Worm (Caenorhabditis elegans) whole organism, L4 larva: ENCODE measurements around the gene F49C12.12.
A peak's percentile ranks its signal among the peaks of the same experiment; 100 is the strongest.

Experiments
- D1046.2 ChIP-seq: fragments of 200-800 bp; sonication (Bioruptor generic); IDR thresholded peaks from 2 replicates; pipeline ENCODE4 v1.3.6; 2022; ENCODE audit warnings: missing genetic modification characterization, missing compliant biosample characterization
- F37D6.2 ChIP-seq: sonication (generic microtip); optimal IDR thresholded peaks from 2 replicates; lab custom pipeline; 2016; ENCODE audit warnings: mild to moderate bottlenecking, missing genetic modification characterization, missing compliant biosample characterization
- T20F7.1 ChIP-seq: fragments of 200-800 bp; sonication (Bioruptor generic); optimal IDR thresholded peaks from 2 replicates; lab custom pipeline; 2018; ENCODE audit warnings: mild to moderate bottlenecking, missing genetic modification characterization, missing compliant biosample characterization
- aha-1 ChIP-seq: fragments of 150-350 bp; peaks from one replicate; lab custom pipeline; 2014; ENCODE audit warnings: missing biosample characterization, missing genetic modification characterization
- aly-2 ChIP-seq: sonication (generic microtip); optimal IDR thresholded peaks from 2 replicates; lab custom pipeline; 2018; ENCODE audit warnings: missing biosample characterization, missing genetic modification characterization
- ceh-20 ChIP-seq: fragments of 200-800 bp; sonication (Bioruptor generic); IDR thresholded peaks from 2 replicates; pipeline ENCODE4 v1.3.6; 2022; ENCODE audit warnings: missing genetic modification reagents, missing genetic modification characterization, missing compliant biosample characterization
- ceh-32 ChIP-seq: sonication (generic microtip); optimal IDR thresholded peaks from 2 replicates; lab custom pipeline; 2016; ENCODE audit warnings: mild to moderate bottlenecking, missing genetic modification characterization, missing compliant biosample characterization; ENCODE audit not compliant: poor library complexity
- ceh-44 ChIP-seq: fragments of 200-800 bp; sonication (Bioruptor generic); IDR thresholded peaks from 2 replicates; pipeline ENCODE4 v1.3.6; 2022; ENCODE audit warnings: missing genetic modification reagents, missing genetic modification characterization, missing compliant biosample characterization
- ceh-62 ChIP-seq: sonication (generic microtip); optimal IDR thresholded peaks from 2 replicates; lab custom pipeline; 2017; ENCODE audit warnings: missing biosample characterization, missing genetic modification characterization
- ceh-82 ChIP-seq: sonication (generic microtip); optimal IDR thresholded peaks from 2 replicates; lab custom pipeline; 2017; ENCODE audit warnings: missing biosample characterization, missing genetic modification characterization
- cey-2 ChIP-seq: sonication (generic microtip); optimal IDR thresholded peaks from 3 replicates; lab custom pipeline; 2017; ENCODE audit warnings: missing genetic modification characterization, mild to moderate bottlenecking, missing compliant biosample characterization, antibody characterized with exemption, borderline replicate concordance; ENCODE audit not compliant: insufficient read depth
- ctbp-1 ChIP-seq: fragments of 200-800 bp; sonication (Bioruptor generic); IDR thresholded peaks from 2 replicates; pipeline ENCODE4 v1.3.6; 2022; ENCODE audit warnings: missing genetic modification reagents, missing genetic modification characterization, missing compliant biosample characterization
- daf-12 ChIP-seq: fragments of 150-350 bp; optimal IDR thresholded peaks from 2 replicates; lab custom pipeline; 2014; ENCODE audit warnings: missing biosample characterization, missing genetic modification reagents, missing genetic modification characterization
- daf-16 ChIP-seq, 3 experiments: sonication (generic microtip); optimal IDR thresholded peaks; 2 replicates each; lab custom pipeline; 2016 to 2017; ENCODE audit warnings: missing genetic modification characterization in 3 of 3, missing genetic modification reagents in 3 of 3, mild to moderate bottlenecking in 2 of 3, missing compliant biosample characterization in 2 of 3, missing biosample characterization in 1 of 3, moderate library complexity in 1 of 3
- daf-19 ChIP-seq: fragments of 200-800 bp; sonication (Bioruptor generic); conservative IDR thresholded peaks from 2 replicates; pipeline ENCODE4 v1.3.6; 2022; ENCODE audit warnings: missing genetic modification characterization, missing compliant biosample characterization
- dmd-8 ChIP-seq: fragments of 200-800 bp; sonication (Bioruptor generic); IDR thresholded peaks from 2 replicates; pipeline ENCODE4 v1.3.6; 2022; ENCODE audit warnings: missing genetic modification characterization, missing compliant biosample characterization
- duxl-1 ChIP-seq: sonication (generic microtip); optimal IDR thresholded peaks from 2 replicates; lab custom pipeline; 2016; ENCODE audit warnings: mild to moderate bottlenecking, missing genetic modification characterization, moderate library complexity, missing compliant biosample characterization; ENCODE audit not compliant: poor library complexity
- fkh-10 ChIP-seq: fragments of 150-350 bp; optimal IDR thresholded peaks from 2 replicates; lab custom pipeline; 2014; ENCODE audit warnings: missing biosample characterization, missing genetic modification reagents, missing genetic modification characterization
- fos-1 ChIP-seq: fragments of 150-350 bp; optimal IDR thresholded peaks from 2 replicates; lab custom pipeline; 2014; ENCODE audit warnings: missing biosample characterization, missing genetic modification characterization
- hlh-11 ChIP-seq: fragments of 200-800 bp; sonication (Bioruptor generic); optimal IDR thresholded peaks from 2 replicates; lab custom pipeline; 2018; ENCODE audit warnings: mild to moderate bottlenecking, missing genetic modification characterization, missing compliant biosample characterization
- hlh-30 ChIP-seq: sonication (generic microtip); optimal IDR thresholded peaks from 2 replicates; lab custom pipeline; 2017; ENCODE audit warnings: antibody characterized with exemption, mild to moderate bottlenecking, missing genetic modification characterization, missing compliant biosample characterization; ENCODE audit not compliant: insufficient read depth
- lin-29 ChIP-seq: fragments of 200-800 bp; sonication (Bioruptor generic); IDR thresholded peaks from 2 replicates; pipeline ENCODE4 v1.3.6; 2022; ENCODE audit warnings: missing genetic modification reagents, missing genetic modification characterization, missing compliant biosample characterization
- lin-38 ChIP-seq: fragments of 200-800 bp; sonication (Bioruptor generic); IDR thresholded peaks from 2 replicates; pipeline ENCODE4 v1.3.6; 2022; ENCODE audit warnings: missing genetic modification reagents, missing genetic modification characterization, missing compliant biosample characterization
- lsy-2 ChIP-seq, 2 experiments: fragments of 150-350 bp in 1 of 2; sonication (generic microtip) in 1 of 2; optimal IDR thresholded peaks; 2 replicates each; lab custom pipeline; 2014 to 2017; ENCODE audit warnings: missing biosample characterization in 2 of 2, missing genetic modification characterization in 2 of 2
- mdt-29 ChIP-seq: fragments of 200-800 bp; sonication (Bioruptor generic); IDR thresholded peaks from 2 replicates; pipeline ENCODE4 v1.3.6; 2022; ENCODE audit warnings: missing genetic modification reagents, missing genetic modification characterization, missing compliant biosample characterization
- mes-2 ChIP-seq: sonication (generic microtip); optimal IDR thresholded peaks from 2 replicates; lab custom pipeline; 2016; ENCODE audit warnings: missing genotype, mild to moderate bottlenecking, missing genetic modification characterization, missing compliant biosample characterization; ENCODE audit not compliant: poor library complexity, severe bottlenecking
- nhr-11 ChIP-seq: fragments of 150-350 bp; optimal IDR thresholded peaks from 2 replicates; lab custom pipeline; 2014; ENCODE audit warnings: missing biosample characterization, missing genetic modification characterization
- nhr-111 ChIP-seq: fragments of 200-800 bp; sonication (Bioruptor generic); optimal IDR thresholded peaks from 2 replicates; lab custom pipeline; 2018; ENCODE audit warnings: mild to moderate bottlenecking, missing genetic modification characterization, missing compliant biosample characterization
- nhr-25 ChIP-seq: sonication (generic microtip); optimal IDR thresholded peaks from 2 replicates; lab custom pipeline; 2017; ENCODE audit warnings: missing genetic modification characterization, mild to moderate bottlenecking, missing compliant biosample characterization, antibody characterized with exemption, moderate library complexity, borderline replicate concordance; ENCODE audit not compliant: insufficient read depth
- nhr-76 ChIP-seq: fragments of 150-350 bp; optimal IDR thresholded peaks from 2 replicates; lab custom pipeline; 2014; ENCODE audit warnings: missing biosample characterization, missing genetic modification characterization
- pqm-1 ChIP-seq: sonication (generic microtip); optimal IDR thresholded peaks from 2 replicates; lab custom pipeline; 2017; ENCODE audit warnings: missing biosample characterization, missing genetic modification characterization
- rbr-2 ChIP-seq: sonication (generic microtip); optimal IDR thresholded peaks from 2 replicates; lab custom pipeline; 2016; ENCODE audit warnings: missing genotype, missing genetic modification characterization, missing compliant biosample characterization
- saeg-2 ChIP-seq: fragments of 200-800 bp; sonication (Bioruptor generic); IDR thresholded peaks from 2 replicates; pipeline ENCODE4 v1.3.6; 2022; ENCODE audit warnings: missing genetic modification reagents, missing genetic modification characterization, missing compliant biosample characterization
- skn-1 ChIP-seq: fragments of 150-350 bp; optimal IDR thresholded peaks from 2 replicates; lab custom pipeline; 2014; ENCODE audit warnings: missing biosample characterization, missing genetic modification characterization
- snpc-1.2 ChIP-seq: fragments of 200-800 bp; sonication (Bioruptor generic); IDR thresholded peaks from 2 replicates; pipeline ENCODE4 v1.3.6; 2022; ENCODE audit warnings: missing genetic modification reagents, missing genetic modification characterization, missing compliant biosample characterization
- snpc-4 ChIP-seq: fragments of 150-350 bp; optimal IDR thresholded peaks from 2 replicates; lab custom pipeline; 2014; ENCODE audit warnings: missing biosample characterization, missing genetic modification characterization
- unc-130 ChIP-seq: sonication (generic microtip); optimal IDR thresholded peaks from 2 replicates; lab custom pipeline; 2016; ENCODE audit warnings: missing genetic modification reagents, missing genetic modification characterization, missing compliant biosample characterization
- unc-62 ChIP-seq, 3 experiments: fragments of 150-350 bp in 1 of 3; sonication (generic microtip); optimal IDR thresholded peaks in 2 of 3; peaks in 1 of 3; 1 replicate in 1 of 3; 2 replicates in 2 of 3; lab custom pipeline; 2014 to 2017; ENCODE audit warnings: missing biosample characterization in 3 of 3, missing genetic modification characterization in 3 of 3, missing genetic modification reagents in 3 of 3, missing genotype in 1 of 3
- zfp-2 ChIP-seq: sonication (generic microtip); optimal IDR thresholded peaks from 2 replicates; lab custom pipeline; 2016; ENCODE audit warnings: mild to moderate bottlenecking, missing genetic modification characterization, missing compliant biosample characterization
- zfp-3 ChIP-seq: fragments of 200-800 bp; sonication (Bioruptor generic); conservative IDR thresholded peaks from 2 replicates; pipeline ENCODE4 v1.3.6; 2022; ENCODE audit warnings: missing genetic modification reagents, missing genetic modification characterization, missing compliant biosample characterization
- zip-11 ChIP-seq: fragments of 200-800 bp; sonication (Bioruptor generic); IDR thresholded peaks from 2 replicates; pipeline ENCODE4 v1.3.6; 2022; ENCODE audit warnings: missing genetic modification characterization, missing compliant biosample characterization
- ztf-7 ChIP-seq: fragments of 150-350 bp; optimal IDR thresholded peaks from 2 replicates; lab custom pipeline; 2014; ENCODE audit warnings: missing biosample characterization, missing genetic modification characterization

F49C12.12 gene

ce11 chrIV:9341591-9341990, 20.7 kb upstream of the F49C12.12 start, which contains the start of gene vps-26 (continued):
- TF ChIP-seq F37D6.2 (tag; lab: Kevin White, UChicago) (no peak), ceh-32 (tag; lab: Kevin White, UChicago) (no peak), pqm-1 (peak; percentile 13), nhr-76 (tag; lab: Kevin White, UChicago) (no peak), saeg-2 (no peak)

ce11 chrIV:9339205-9339604, 18.3 kb upstream of the F49C12.12 start, which contains the start of gene T20D3.6:
TSS of gene T20D3.6 (minus strand) at chrIV:9339305.
- TF ChIP-seq T20F7.1 (GFP tag; lab: Kevin White, UChicago) (peak; percentile 28), snpc-4 (tag; lab: Kevin White, UChicago) (no peak), daf-16 (GFP tag; optimal IDR thresholded peaks at IDR 0.05; lab: Kevin White, UChicago) (no peak), daf-16 (tag; optimal IDR thresholded peaks at IDR 0.05; lab: Kevin White, UChicago) (peak; percentile 17)
- TF ChIP-seq, all 104 proteins: peak for 2

- TF ChIP-seq cey-2 (tag; lab: Kevin White, UChicago) (no peak), nhr-11 (no peak), ceh-82 (tag; lab: Kevin White, UChicago) (no peak), unc-130 (peak; percentile 67), nhr-25 (tag; lab: Kevin White, UChicago) (no peak), daf-12 (tag; lab: Kevin White, UChicago) (no peak), ztf-7 (tag; lab: Kevin White, UChicago) (no peak), duxl-1 (tag; lab: Kevin White, UChicago) (no peak), hlh-11 (tag; lab: Kevin White, UChicago) (no peak), mes-2 (tag; lab: Kevin White, UChicago) (peak; percentile 66)
- TF ChIP-seq, all 104 proteins: peak for 2
These were observed 15.7 kb upstream of the F49C12.12 start, which contains the start of gene T20D3.5 for ce11 chrIV:9336538-9337090. TSS of gene T20D3.5 (plus strand) at chrIV:9337040.

- no peak for TF ChIP-seq mdt-29 (GFP tag; lab: Robert Waterston, UW)
- no peak for TF ChIP-seq nhr-111 (GFP tag; lab: Kevin White, UChicago)
- TF ChIP-seq lsy-2 (tag; optimal IDR thresholded peaks at IDR 0.05; lab: Kevin White, UChicago), result peak in 1 of 2 experiments; percentile 57
- peak; percentile 57 for TF ChIP-seq hlh-30 (tag; lab: Kevin White, UChicago)
- TF ChIP-seq unc-62 (GFP tag; optimal IDR thresholded peaks at IDR 0.05 in 1 of 2; lab: Kevin White, UChicago), result no peak
- no peak for TF ChIP-seq unc-62 (tag; optimal IDR thresholded peaks at IDR 0.05; lab: Kevin White, UChicago)
- TF ChIP-seq rbr-2, result no peak
- no peak for TF ChIP-seq daf-19 (GFP tag; lab: Robert Waterston, UW)
- no peak for TF ChIP-seq lin-29 (GFP tag; lab: Robert Waterston, UW)
- peak; percentile 29; the same call in 1 of the 2 replicates for TF ChIP-seq lin-38 (GFP tag; lab: Robert Waterston, UW)
- no peak for TF ChIP-seq dmd-8 (GFP tag; lab: Robert Waterston, UW)
- no peak for TF ChIP-seq zfp-3 (GFP tag; lab: Robert Waterston, UW)
- no peak for TF ChIP-seq snpc-1.2 (GFP tag; lab: Robert Waterston, UW)
- TF ChIP-seq fkh-10 (GFP tag; lab: Kevin White, UChicago), result no peak
- no peak for TF ChIP-seq D1046.2 (GFP tag; lab: Robert Waterston, UW)
- no peak for TF ChIP-seq nhr-25 (tag; lab: Kevin White, UChicago)
- no peak for TF ChIP-seq fos-1 (tag; lab: Kevin White, UChicago)
- TF ChIP-seq aly-2, result no peak
- TF ChIP-seq zfp-2, result no peak
- TF ChIP-seq pqm-1, result peak; percentile 24
- no peak for TF ChIP-seq duxl-1 (tag; lab: Kevin White, UChicago)
- TF ChIP-seq aha-1 (tag; lab: Kevin White, UChicago), result peak; percentile 63
- no peak for TF ChIP-seq saeg-2
- no peak for TF ChIP-seq zip-11
- no peak for TF ChIP-seq skn-1 (tag; lab: Kevin White, UChicago)
- TF ChIP-seq ctbp-1, result no peak
- no peak for TF ChIP-seq ceh-44
- 0 out of 2 replicates have a peak, but pooled peaks have one; percentile 8 for TF ChIP-seq ceh-20 (GFP tag; lab: Robert Waterston, UW)
- TF ChIP-seq ceh-62, result no peak
These were observed 14.8 kb upstream of the F49C12.12 start, which contains the start of the genes coa-4 and T20D3.14 for ce11 chrIV:9335552-9336251. TSS of gene coa-4 (minus strand) at chrIV:9335602. TSS of gene T20D3.14 (minus strand) at chrIV:9335909.
